Worm (Caenorhabditis elegans) whole organism, mixed stage, embryonic: ENCODE measurements around the gene smg-7.

ENCODE experiments used
- M03D4.4 ChIP-seq: sonication (generic microtip); optimal IDR thresholded peaks from 2 replicates; lab custom pipeline; 2017; ENCODE audit warnings: mild to moderate bottlenecking, missing genetic modification characterization, missing compliant biosample characterization
- bed-3 ChIP-seq: fragments of 200-800 bp; sonication (Bioruptor generic); optimal IDR thresholded peaks from 3 replicates; lab custom pipeline; 2018; ENCODE audit warnings: mild to moderate bottlenecking, missing genetic modification characterization, moderate library complexity, missing compliant biosample characterization
- blmp-1 ChIP-seq: fragments of 150-350 bp; optimal IDR thresholded peaks from 2 replicates; lab custom pipeline; 2014; ENCODE audit warnings: missing biosample characterization, missing genetic modification characterization
- ceh-39 ChIP-seq: fragments of 150-350 bp; optimal IDR thresholded peaks from 2 replicates; lab custom pipeline; 2014; ENCODE audit warnings: missing biosample characterization, missing genetic modification characterization
- ceh-43 ChIP-seq: fragments of 200-800 bp; sonication (Bioruptor generic); optimal IDR thresholded peaks from 2 replicates; lab custom pipeline; 2018; ENCODE audit warnings: mild to moderate bottlenecking, missing genetic modification characterization, moderate library complexity, missing compliant biosample characterization
- ceh-83 ChIP-seq: fragments of 200-800 bp; sonication (Bioruptor generic); optimal IDR thresholded peaks from 2 replicates; lab custom pipeline; 2018; ENCODE audit warnings: mild to moderate bottlenecking, missing genetic modification characterization, missing compliant biosample characterization
- ces-1 ChIP-seq: fragments of 150-350 bp; optimal IDR thresholded peaks from 2 replicates; lab custom pipeline; 2014; ENCODE audit warnings: missing biosample characterization, missing genetic modification reagents, missing genetic modification characterization
- cnd-1 ChIP-seq: fragments of 200-800 bp; sonication (Bioruptor generic); optimal IDR thresholded peaks from 2 replicates; lab custom pipeline; 2018; ENCODE audit warnings: mild to moderate bottlenecking, missing genetic modification characterization, missing compliant biosample characterization
- drap-1 ChIP-seq: fragments of 200-800 bp; sonication (Bioruptor generic); optimal IDR thresholded peaks from 3 replicates; lab custom pipeline; 2018; ENCODE audit warnings: mild to moderate bottlenecking, missing genetic modification characterization, missing compliant biosample characterization
- elt-1 ChIP-seq: sonication (generic microtip); optimal IDR thresholded peaks from 2 replicates; lab custom pipeline; 2017; ENCODE audit warnings: missing genetic modification characterization, mild to moderate bottlenecking, missing compliant biosample characterization, antibody characterized with exemption, moderate library complexity, borderline replicate concordance; ENCODE audit not compliant: insufficient read depth
- elt-3 ChIP-seq: fragments of 150-350 bp; optimal IDR thresholded peaks from 2 replicates; lab custom pipeline; 2014; ENCODE audit warnings: missing biosample characterization, missing genetic modification characterization
- flh-1 ChIP-seq: fragments of 200-800 bp; sonication (Bioruptor generic); optimal IDR thresholded peaks from 2 replicates; lab custom pipeline; 2018; ENCODE audit warnings: mild to moderate bottlenecking, missing genetic modification characterization, moderate library complexity, missing compliant biosample characterization
- ham-2 ChIP-seq: fragments of 200-800 bp; sonication (Bioruptor generic); optimal IDR thresholded peaks from 2 replicates; lab custom pipeline; 2018; ENCODE audit warnings: mild to moderate bottlenecking, missing genetic modification characterization, missing compliant biosample characterization
- hlh-1 ChIP-seq: fragments of 150-350 bp; optimal IDR thresholded peaks from 2 replicates; lab custom pipeline; 2014; ENCODE audit warnings: missing biosample characterization, missing genetic modification reagents, missing genetic modification characterization
- lin-13 ChIP-seq: fragments of 150-350 bp; optimal IDR thresholded peaks from 2 replicates; lab custom pipeline; 2014; ENCODE audit warnings: missing biosample characterization, missing genetic modification characterization
- lin-32 ChIP-seq: fragments of 200-800 bp; sonication (Bioruptor generic); optimal IDR thresholded peaks from 2 replicates; lab custom pipeline; 2018; ENCODE audit warnings: mild to moderate bottlenecking, missing genetic modification characterization, missing compliant biosample characterization
- lsy-2 ChIP-seq: fragments of 150-350 bp; optimal IDR thresholded peaks from 2 replicates; lab custom pipeline; 2014; ENCODE audit warnings: missing biosample characterization, missing genetic modification characterization
- mab-5 ChIP-seq: fragments of 150-350 bp; optimal IDR thresholded peaks from 2 replicates; lab custom pipeline; 2014; ENCODE audit warnings: missing biosample characterization, missing genetic modification characterization
- mep-1 ChIP-seq: fragments of 150-350 bp; optimal IDR thresholded peaks from 2 replicates; lab custom pipeline; 2017; ENCODE audit warnings: missing biosample characterization, missing genetic modification reagents, missing genetic modification characterization, inconsistent platforms
- mls-2 ChIP-seq: sonication (generic microtip); optimal IDR thresholded peaks from 2 replicates; lab custom pipeline; 2016; ENCODE audit warnings: mild to moderate bottlenecking, missing genetic modification characterization, moderate library complexity, missing compliant biosample characterization
- nhr-12 ChIP-seq: fragments of 150-350 bp; optimal IDR thresholded peaks from 2 replicates; lab custom pipeline; 2014; ENCODE audit warnings: missing biosample characterization, missing genetic modification characterization
- nhr-2 ChIP-seq: fragments of 150-350 bp; optimal IDR thresholded peaks from 2 replicates; lab custom pipeline; 2014; ENCODE audit warnings: missing biosample characterization, missing genetic modification characterization
- nhr-237 ChIP-seq: fragments of 150-350 bp; optimal IDR thresholded peaks from 2 replicates; lab custom pipeline; 2014; ENCODE audit warnings: missing biosample characterization, missing genetic modification characterization
- nhr-28 ChIP-seq: fragments of 150-350 bp; optimal IDR thresholded peaks from 2 replicates; lab custom pipeline; 2014; ENCODE audit warnings: missing biosample characterization, missing genetic modification characterization
- nhr-76 ChIP-seq: sonication (generic microtip); optimal IDR thresholded peaks from 2 replicates; lab custom pipeline; 2017; ENCODE audit warnings: missing biosample characterization, missing genetic modification characterization
- pha-4 ChIP-seq: fragments of 150-350 bp; optimal IDR thresholded peaks from 2 replicates; lab custom pipeline; 2018; ENCODE audit warnings: missing biosample characterization, missing genetic modification reagents, missing genetic modification characterization
- sem-2 ChIP-seq: fragments of 200-800 bp; sonication (Bioruptor generic); optimal IDR thresholded peaks from 2 replicates; lab custom pipeline; 2018; ENCODE audit warnings: mild to moderate bottlenecking, missing genetic modification characterization, missing compliant biosample characterization
- snpc-4 ChIP-seq: fragments of 150-350 bp; optimal IDR thresholded peaks from 2 replicates; lab custom pipeline; 2014; ENCODE audit warnings: missing biosample characterization, missing genetic modification characterization
- sptf-1 ChIP-seq: sonication (generic microtip); optimal IDR thresholded peaks from 2 replicates; lab custom pipeline; 2017; ENCODE audit warnings: mild to moderate bottlenecking, missing genetic modification characterization, moderate library complexity, missing compliant biosample characterization
- tbx-8 ChIP-seq: fragments of 200-800 bp; sonication (Bioruptor generic); optimal IDR thresholded peaks from 2 replicates; lab custom pipeline; 2018; ENCODE audit warnings: mild to moderate bottlenecking, missing genetic modification characterization, moderate library complexity, missing compliant biosample characterization
- unc-120 ChIP-seq: sonication (generic microtip); optimal IDR thresholded peaks from 2 replicates; lab custom pipeline; 2017; ENCODE audit warnings: missing genetic modification characterization, missing compliant biosample characterization; ENCODE audit not compliant: poor library complexity, severe bottlenecking
- unc-39 ChIP-seq: fragments of 150-350 bp; optimal IDR thresholded peaks from 2 replicates; lab custom pipeline; 2014; ENCODE audit warnings: missing biosample characterization, missing genetic modification characterization
- unc-62 ChIP-seq: fragments of 150-350 bp; optimal IDR thresholded peaks from 2 replicates; lab custom pipeline; 2014; ENCODE audit warnings: missing biosample characterization, missing genetic modification reagents, missing genetic modification characterization
- zip-8 ChIP-seq: fragments of 150-350 bp; optimal IDR thresholded peaks from 2 replicates; lab custom pipeline; 2014; ENCODE audit warnings: missing biosample characterization, missing genetic modification characterization
- ztf-11 ChIP-seq: fragments of 150-350 bp; optimal IDR thresholded peaks from 2 replicates; lab custom pipeline; 2014; ENCODE audit warnings: missing biosample characterization, missing genetic modification characterization

The smg-7 gene

DNA sequence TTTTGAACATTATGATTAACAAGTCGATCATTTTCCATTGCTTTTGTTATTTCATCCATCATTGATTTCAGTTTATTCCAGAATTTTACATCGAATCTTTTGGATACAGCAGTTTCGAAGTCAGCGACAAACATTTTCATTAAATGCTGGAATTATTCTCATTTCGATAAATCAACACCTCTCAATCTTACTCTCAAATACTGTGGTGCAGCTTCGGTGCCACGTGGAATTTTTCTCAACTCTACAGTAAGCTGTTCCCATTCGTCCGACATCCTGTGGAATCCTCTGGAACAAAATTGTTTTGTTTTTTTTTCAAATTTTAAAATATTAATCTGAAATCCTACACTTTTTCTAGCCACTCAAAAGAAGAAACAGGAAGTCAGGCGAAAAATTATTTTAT, at the start of gene smg-7:
Gene smg-7 (minus strand): TSS at position 285 of the 400 bp plus-strand sequence.
- TF ChIP-seq blmp-1 (tag; lab: Kevin White, UChicago) = no peak
- no peak for TF ChIP-seq sem-2 (GFP tag; lab: Kevin White, UChicago)

DNA sequence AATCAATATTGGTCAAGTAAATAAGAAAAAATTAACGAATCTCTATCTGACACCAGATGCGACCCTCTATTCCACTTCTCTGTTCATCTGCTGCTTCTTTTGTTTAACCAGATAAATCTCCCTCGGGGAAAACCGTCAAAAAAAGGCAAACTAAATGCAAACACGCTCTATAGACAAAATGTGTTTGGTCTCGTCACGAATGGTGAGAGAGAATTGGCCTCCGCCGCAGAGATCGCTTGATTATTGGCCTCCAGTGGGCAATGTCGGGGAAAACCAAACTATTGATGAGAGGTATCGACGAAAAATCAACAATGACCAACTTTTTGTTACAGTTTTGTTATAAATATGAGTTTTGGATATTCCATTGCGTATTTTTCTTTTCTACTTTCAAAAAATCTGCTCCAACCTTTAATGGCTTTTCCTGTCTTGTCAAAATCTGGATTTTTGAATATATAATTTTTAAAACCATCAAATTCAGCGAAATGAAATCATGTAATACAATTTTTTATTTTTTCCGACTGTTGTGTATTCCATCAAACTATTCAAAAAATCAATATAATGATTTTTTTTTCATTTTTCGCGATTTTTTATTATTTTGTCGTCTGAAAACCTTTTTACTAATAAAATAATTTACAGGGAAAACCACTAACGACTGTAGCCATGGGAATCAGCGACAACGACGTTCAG, 48.3 kb upstream of the smg-7 start, which contains the start of the genes C17H12.2 and vha-8:
Gene C17H12.2 (minus strand): TSS at position 51 of the 687 bp plus-strand sequence.
Gene vha-8 (plus strand): TSS at position 637 of the 687 bp plus-strand sequence.
- peak; percentile 36 for TF ChIP-seq ztf-11 (tag; lab: Kevin White, UChicago)
- TF ChIP-seq unc-39 (tag; lab: Kevin White, UChicago) = no peak
- no peak for TF ChIP-seq bed-3 (GFP tag; lab: Kevin White, UChicago)
- TF ChIP-seq nhr-237 = peak; percentile 95
- peak; percentile 34 for TF ChIP-seq elt-1 (tag; lab: Kevin White, UChicago)
- TF ChIP-seq flh-1 (GFP tag; lab: Kevin White, UChicago) = no peak
- no peak for TF ChIP-seq ceh-43 (GFP tag; lab: Kevin White, UChicago)
- peak; percentile 41 for TF ChIP-seq elt-3 (tag; lab: Kevin White, UChicago)
- TF ChIP-seq drap-1 (GFP tag; lab: Kevin White, UChicago) = peak; percentile 57
- TF ChIP-seq pha-4 (tag; lab: Kevin White, UChicago) = peak; percentile 70
- peak; percentile 31 for TF ChIP-seq mls-2 (tag; lab: Kevin White, UChicago)
- peak; percentile 91 for TF ChIP-seq unc-62
- no peak for TF ChIP-seq nhr-76 (tag; lab: Kevin White, UChicago)
- TF ChIP-seq blmp-1 (tag; lab: Kevin White, UChicago) = peak; percentile 43
- peak; percentile 85 for TF ChIP-seq ceh-39 (tag; lab: Kevin White, UChicago)
- peak; percentile 93 for TF ChIP-seq unc-120 (tag; lab: Kevin White, UChicago)
- TF ChIP-seq nhr-28 (tag; lab: Kevin White, UChicago) = no peak
- TF ChIP-seq sem-2 (GFP tag; lab: Kevin White, UChicago) = no peak
- TF ChIP-seq lsy-2 (tag; lab: Kevin White, UChicago) = peak; percentile 82
- peak; percentile 30 for TF ChIP-seq ham-2
- TF ChIP-seq mab-5 (tag; lab: Kevin White, UChicago) = peak; percentile 35
- TF ChIP-seq tbx-8 (GFP tag; lab: Kevin White, UChicago) = no peak
- TF ChIP-seq sptf-1 (tag; lab: Kevin White, UChicago) = peak; percentile 74
- no peak for TF ChIP-seq snpc-4 (tag; lab: Kevin White, UChicago)
- TF ChIP-seq mep-1 = peak; percentile 99
- peak; percentile 75 for TF ChIP-seq hlh-1
- TF ChIP-seq lin-32 (GFP tag; lab: Kevin White, UChicago) = no peak
- no peak for TF ChIP-seq M03D4.4
- TF ChIP-seq ceh-83 (GFP tag; lab: Kevin White, UChicago) = no peak
- TF ChIP-seq nhr-12 (tag; lab: Kevin White, UChicago) = no peak
- TF ChIP-seq nhr-2 (tag; lab: Kevin White, UChicago) = peak; percentile 44
- peak; percentile 82 for TF ChIP-seq lin-13
- peak; percentile 40 for TF ChIP-seq cnd-1 (tag; lab: Kevin White, UChicago)
- TF ChIP-seq zip-8 (tag; lab: Kevin White, UChicago) = no peak
- TF ChIP-seq ces-1 = peak; percentile 78
- TF ChIP-seq, all 35 proteins: peak for 21

DNA sequence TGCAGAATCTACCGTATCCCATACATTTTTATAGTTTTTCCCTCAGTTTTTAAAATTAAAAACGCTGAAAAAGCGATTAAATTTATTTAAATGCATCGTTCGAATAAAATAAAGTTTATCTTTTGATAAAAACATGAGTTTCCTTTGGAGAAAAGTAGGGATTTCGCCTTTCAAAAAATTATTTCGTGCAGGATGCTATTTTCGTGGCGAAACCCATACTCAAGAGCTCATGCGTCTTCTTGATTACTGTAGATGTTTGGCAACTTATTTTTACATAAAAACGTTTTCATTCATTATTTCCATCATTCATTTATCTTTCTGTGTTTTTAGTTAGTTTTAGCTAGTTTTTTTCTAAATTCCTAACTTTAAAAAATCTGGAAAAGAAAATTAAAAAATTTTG, 47.7 kb upstream of the smg-7 start:
- TF ChIP-seq nhr-237 (no peak), mep-1 (no peak), lin-32 (GFP tag; lab: Kevin White, UChicago) (no peak), lsy-2 (tag; lab: Kevin White, UChicago) (no peak), mab-5 (tag; lab: Kevin White, UChicago) (no peak), flh-1 (GFP tag; lab: Kevin White, UChicago) (no peak), cnd-1 (tag; lab: Kevin White, UChicago) (no peak), pha-4 (tag; lab: Kevin White, UChicago) (no peak), ztf-11 (tag; lab: Kevin White, UChicago) (no peak), nhr-2 (tag; lab: Kevin White, UChicago) (no peak), ham-2 (no peak), unc-39 (tag; lab: Kevin White, UChicago) (no peak), hlh-1 (no peak), elt-1 (tag; lab: Kevin White, UChicago) (no peak)
